Worm (Caenorhabditis elegans) whole organism, L1 larva: ENCODE measurements around the gene ebp-1.
"Not testable (repeated sequence)": the region's sequence is repeated elsewhere in the genome, so short reads cannot be mapped to it uniquely, and the experiment has no call there.

Experiments used
- ces-1 ChIP-seq: fragments of 150-350 bp; optimal IDR thresholded peaks from 2 replicates; lab custom pipeline; 2014; ENCODE audit warnings: missing biosample characterization, missing genetic modification reagents, missing genetic modification characterization
- efl-1 ChIP-seq, 4 experiments: fragments of 150-350 bp; optimal IDR thresholded peaks in 3 of 4; peaks in 1 of 4; 1 replicate in 1 of 4; 2 replicates in 3 of 4; lab custom pipeline; 2014; ENCODE audit warnings: missing biosample characterization in 2 of 4, missing genetic modification characterization in 2 of 4, missing genetic modification reagents in 2 of 4
- elt-2 ChIP-seq: sonication (generic microtip); optimal IDR thresholded peaks from 2 replicates; lab custom pipeline; 2016; ENCODE audit warnings: missing genetic modification characterization, mild to moderate bottlenecking, inconsistent platforms, missing compliant biosample characterization, missing genetic modification reagents
- fkh-10 ChIP-seq: sonication (generic microtip); optimal IDR thresholded peaks from 2 replicates; lab custom pipeline; 2017; ENCODE audit warnings: missing biosample characterization, missing genetic modification reagents, missing genetic modification characterization
- lsy-2 ChIP-seq, 2 experiments: fragments of 150-350 bp; optimal IDR thresholded peaks; 2 replicates each; lab custom pipeline; 2014; ENCODE audit warnings: missing biosample characterization in 2 of 2, missing genetic modification characterization in 2 of 2
- nhr-11 ChIP-seq: fragments of 150-350 bp; optimal IDR thresholded peaks from 2 replicates; lab custom pipeline; 2014; ENCODE audit warnings: missing biosample characterization, missing genetic modification characterization

ce11 chrV:18010737-18011136, 32.6 kb upstream of the ebp-1 start, which contains the start of gene Y59A8B.26:
- TF ChIP-seq efl-1 (optimal IDR thresholded peaks at IDR 0.05; lab: Kevin White, UChicago); efl-1 (GFP tag; optimal IDR thresholded peaks at IDR 0.05 in 1 of 2; lab: Kevin White, UChicago); nhr-11 (tag; lab: Kevin White, UChicago); ces-1 (GFP tag; lab: Kevin White, UChicago); fkh-10; elt-2 (tag; lab: Kevin White, UChicago); lsy-2 (tag; optimal IDR thresholded peaks at IDR 0.05; lab: Kevin White, UChicago): not testable (repeated sequence)
